Fruit fly (Drosophila melanogaster): ENCODE results near the gene COX8.
A peak's percentile ranks its signal among the peaks of the same experiment; 100 is the strongest.

COX8 gene

DNA sequence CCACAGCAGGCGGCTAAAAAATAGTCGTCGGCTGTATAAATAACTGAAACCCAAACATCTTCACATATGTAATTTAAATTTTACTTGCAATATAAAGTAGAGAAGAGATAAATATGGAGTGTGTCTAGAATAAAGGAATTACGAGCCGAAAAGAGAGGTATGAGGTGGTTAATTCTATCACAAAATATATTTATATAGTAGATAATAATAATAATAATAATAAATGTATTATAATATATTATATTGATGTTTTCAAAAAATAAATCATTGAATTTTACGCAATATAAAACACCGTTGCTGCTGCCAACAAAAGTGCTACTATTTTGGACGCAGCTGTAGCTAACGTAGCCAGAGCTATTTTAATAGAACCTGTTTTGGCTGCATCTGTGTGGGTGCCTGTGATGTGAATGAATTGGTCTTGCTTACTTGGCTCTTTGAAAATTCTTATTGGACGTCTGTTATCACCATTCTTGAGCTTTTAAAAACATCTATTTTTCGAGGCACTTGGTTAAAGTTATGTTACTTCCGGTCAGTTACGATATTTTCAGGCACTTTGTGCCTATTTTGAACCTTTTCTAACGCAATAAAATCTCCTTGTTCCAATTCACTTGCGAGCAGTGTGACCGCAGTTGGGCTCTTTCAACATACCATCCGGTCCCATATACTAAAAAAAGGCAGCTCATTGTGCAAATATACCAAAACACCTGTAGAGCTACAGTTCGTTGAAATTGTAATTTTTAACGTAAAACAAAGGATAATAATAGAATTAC is 42.2 kb downstream of the COX8 start, which contains the start of gene Hr78 (continued):
- TF ChIP-seq jigr1 (GFP tag; IDR thresholded peaks at IDR 0.05) (no peak), CG8359 (GFP tag; optimal IDR thresholded peaks at IDR 0.05; ENCODE audit: borderline replicate concordance) (peak; percentile 71), Xrp1 (GFP tag; IDR thresholded peaks at IDR 0.05) (peak; percentile 81), pnt (GFP tag; optimal IDR thresholded peaks at IDR 0.05) (no peak), stwl (tag; optimal IDR thresholded peaks at IDR 0.05) (peak; percentile 56), sug (tag; optimal IDR thresholded peaks at IDR 0.05) (peak; percentile 52), hb (GFP tag; IDR thresholded peaks at IDR 0.05; ENCODE audit: partially characterized antibody) (no peak), ap (GFP tag; IDR thresholded peaks at IDR 0.05) (peak; percentile 47; the same call in 1 of the 2 replicates), grau (tag; optimal IDR thresholded peaks at IDR 0.05) (peak; percentile 85), vfl (GFP tag; optimal IDR thresholded peaks at IDR 0.05) (no peak), Spps (tag; optimal IDR thresholded peaks at IDR 0.05) (peak; percentile 59), Stat92E (GFP tag; optimal IDR thresholded peaks at IDR 0.05) (peak in 1 of 3 experiments; percentile 40), bab2 (GFP tag; optimal IDR thresholded peaks at IDR 0.05) (no peak), CG4707 (GFP tag; optimal IDR thresholded peaks at IDR 0.05) (peak; percentile 44), gce (GFP tag; IDR thresholded peaks at IDR 0.05) (0 out of 3 replicates have a peak, but pooled peaks have one; percentile 48), HmgZ (tag; optimal IDR thresholded peaks at IDR 0.05) (peak; percentile 22), MESR4 (GFP tag; optimal IDR thresholded peaks at IDR 0.05) (peak; percentile 93), CG14860 (GFP tag; IDR thresholded peaks at IDR 0.05; ENCODE audit: partially characterized antibody) (no peak), dan (GFP tag; IDR thresholded peaks at IDR 0.05) (no peak), CG1832 (GFP tag; optimal IDR thresholded peaks at IDR 0.05) (no peak), psq (GFP tag; optimal IDR thresholded peaks at IDR 0.05) (peak; percentile 32), CG6272 (GFP tag; IDR thresholded peaks at IDR 0.05) (no peak), ERR (GFP tag; optimal IDR thresholded peaks at IDR 0.05) (no peak), Dll (GFP tag; IDR thresholded peaks at IDR 0.05; ENCODE audit: partially characterized antibody) (no peak), CG17912 (GFP tag; optimal IDR thresholded peaks at IDR 0.05) (no peak), CG7745 (tag; optimal IDR thresholded peaks at IDR 0.05) (no peak), Scr (GFP tag; IDR thresholded peaks at IDR 0.05; ENCODE audit: partially characterized antibody) (0 out of 2 replicates have a peak, but pooled peaks have one; percentile 12), CG9609 (GFP tag; optimal IDR thresholded peaks at IDR 0.05) (no peak), CG10543 (GFP tag; optimal IDR thresholded peaks at IDR 0.05) (peak; percentile 72), gcm2 (GFP tag; optimal IDR thresholded peaks at IDR 0.05) (no peak), BtbVII (GFP tag; optimal IDR thresholded peaks at IDR 0.05) (peak; percentile 90), usp (GFP tag; optimal IDR thresholded peaks at IDR 0.05) (no peak), CG7786 (GFP tag; optimal IDR thresholded peaks at IDR 0.05) (peak; percentile 25), Lim3 (GFP tag; IDR thresholded peaks at IDR 0.05) (peak; percentile 28; the same call in 1 of the 2 replicates), CG6689 (GFP tag; IDR thresholded peaks at IDR 0.05) (peak; percentile 82), CG4360 (GFP tag; IDR thresholded peaks at IDR 0.05) (peak; percentile 41), CG18011 (GFP tag; optimal IDR thresholded peaks at IDR 0.05) (peak; percentile 54), NfI (GFP tag; optimal IDR thresholded peaks at IDR 0.05) (peak; percentile 77), CG8924 (tag; optimal IDR thresholded peaks at IDR 0.05) (peak; percentile 92), hkb (optimal IDR thresholded peaks at IDR 0.05) (no peak), hkb (GFP tag; IDR thresholded peaks at IDR 0.05) (peak; percentile 88), org-1 (GFP tag; optimal IDR thresholded peaks at IDR 0.05) (peak; percentile 64), Drgx (GFP tag; IDR thresholded peaks at IDR 0.05) (peak; percentile 81), tll (GFP tag; optimal IDR thresholded peaks at IDR 0.05) (no peak), unpg (GFP tag; optimal IDR thresholded peaks at IDR 0.05) (peak; percentile 86), CG14667 (GFP tag; IDR thresholded peaks at IDR 0.05) (no peak; the same call in 1 of the 2 replicates), disco-r (GFP tag; optimal IDR thresholded peaks at IDR 0.05) (no peak), CG4617 (GFP tag; optimal IDR thresholded peaks at IDR 0.05; ENCODE audit: borderline replicate concordance) (peak; percentile 75), Ravus (GFP tag; IDR thresholded peaks at IDR 0.05) (no peak; the same call in 1 of the 2 replicates)

All from whole organism, embryonic.